Worm (Caenorhabditis elegans): ENCODE results near the gene C06G4.4.
"Not testable (repeated sequence)": the region's sequence is repeated elsewhere in the genome, so short reads cannot be mapped to it uniquely, and the experiment has no call there.

DNA sequence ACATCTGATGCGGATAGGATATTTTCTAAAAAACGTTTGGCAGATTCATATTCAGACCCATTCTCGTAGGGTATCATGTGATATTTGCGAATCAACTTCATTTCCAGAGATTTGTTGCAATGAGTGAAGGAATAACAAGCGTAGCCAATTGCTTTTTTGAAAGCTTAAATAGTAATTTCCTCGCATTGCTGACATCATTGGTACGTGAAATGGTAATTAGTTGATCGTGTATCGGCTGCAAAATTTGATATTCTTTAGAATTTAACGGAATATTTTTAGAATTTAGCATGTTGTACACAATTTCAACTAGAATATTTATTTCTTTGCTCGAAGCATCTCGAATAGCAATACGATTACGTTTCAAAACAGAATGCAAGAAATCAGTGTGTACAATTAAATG, 15.0 kb downstream of the C06G4.4 start, which contains the start of gene F54H12.4:
- not testable (repeated sequence) for TF ChIP-seq snpc-4 (tag; optimal IDR thresholded peaks at IDR 0.05); unc-62 (GFP tag; optimal IDR thresholded peaks at IDR 0.05); nhr-237 (tag; optimal IDR thresholded peaks at IDR 0.05)
